Fruit fly (Drosophila melanogaster) S2 (cell line): ENCODE measurements around the gene Dlg5.

Source experiments
- CG8478 ChIP-seq: fragments of >200 bp; optimal IDR thresholded peaks from 2 replicates; lab custom pipeline; 2018
- CTCF ChIP-seq, 2 experiments: fragments of >200 bp; optimal IDR thresholded peaks; 2 replicates each; lab custom pipeline; 2018

DNA sequence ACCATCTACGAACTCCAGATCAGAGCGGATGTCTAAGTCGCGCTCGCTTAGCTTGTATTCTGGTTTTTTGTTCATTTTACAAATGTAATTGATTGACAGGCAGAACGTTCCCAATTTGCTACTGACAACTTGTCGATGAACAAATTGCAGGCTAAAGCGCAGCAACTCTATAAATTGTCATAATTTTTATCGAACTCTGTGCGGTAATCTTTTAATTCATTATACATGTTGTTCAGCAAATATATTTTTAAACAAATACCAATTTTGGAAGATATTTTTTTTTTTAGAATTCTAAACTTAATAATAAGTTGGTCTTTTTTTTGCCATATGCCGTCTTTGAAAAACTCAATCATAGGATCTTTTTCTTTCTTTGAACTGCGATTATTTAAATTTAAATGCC is 4.3 kb upstream of the Dlg5 start, which contains the start of gene CG14930:
- TF ChIP-seq CG8478 (lab: Kevin White, UChicago) = no peak
- TF ChIP-seq CTCF (optimal IDR thresholded peaks at IDR 0.05; lab: Kevin White, UChicago) = no peak
